Fruit fly (Drosophila melanogaster): ENCODE results near the gene Pgam5.

The Pgam5 gene

DNA sequence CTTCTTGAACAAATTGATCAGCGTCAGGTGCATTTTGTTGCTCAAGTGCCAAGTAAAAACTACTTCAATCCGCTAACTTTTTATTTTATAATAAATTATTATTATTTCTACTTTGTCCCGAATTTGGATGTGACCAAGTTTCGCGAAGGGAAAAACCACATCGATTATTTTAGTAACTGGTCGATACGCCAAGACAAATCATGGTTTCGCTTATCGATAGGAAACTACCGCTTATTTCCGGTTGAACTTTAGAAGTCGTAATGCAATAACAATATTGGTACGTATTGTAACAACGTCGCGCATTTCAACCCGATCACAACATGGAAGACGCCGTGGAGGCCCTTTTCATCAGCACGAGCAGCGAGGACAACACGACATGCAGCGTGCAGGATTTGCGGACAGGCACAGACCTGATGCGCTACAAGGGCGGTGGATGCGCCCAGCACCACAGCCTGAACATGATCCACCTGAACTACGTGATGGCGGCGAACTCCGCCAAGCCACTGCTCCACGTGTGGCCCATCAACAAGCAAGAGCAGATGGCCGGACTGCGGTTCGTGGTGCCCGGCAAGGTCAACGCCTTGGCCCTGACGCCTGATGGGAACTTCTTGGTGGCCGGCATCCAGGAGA, 3.9 kb upstream of the Pgam5 start, which contains the start of the genes CG14817 and CG14805 (continued):
- no peak for TF ChIP-seq Abd-B (GFP tag; optimal IDR thresholded peaks at IDR 0.05)
- no peak for TF ChIP-seq peb (GFP tag; IDR thresholded peaks at IDR 0.05)
- peak; percentile 79 for TF ChIP-seq CG12219 (GFP tag; optimal IDR thresholded peaks at IDR 0.05)
- peak; percentile 64 for TF ChIP-seq CG2712 (tag; optimal IDR thresholded peaks at IDR 0.05)
- no peak for TF ChIP-seq trh (GFP tag; optimal IDR thresholded peaks at IDR 0.05)
- peak; percentile 54 for TF ChIP-seq stc (GFP tag; IDR thresholded peaks at IDR 0.05)
- peak in 1 of 2 experiments; percentile 5 for TF ChIP-seq chif (GFP tag; optimal IDR thresholded peaks at IDR 0.05)
- TF ChIP-seq CG12071 (GFP tag; optimal IDR thresholded peaks at IDR 0.05), result peak; percentile 83
- no peak for TF ChIP-seq CG7372 (GFP tag; IDR thresholded peaks at IDR 0.05)
- TF ChIP-seq Fer2 (tag; optimal IDR thresholded peaks at IDR 0.05), result peak; percentile 66
- TF ChIP-seq row (GFP tag; IDR thresholded peaks at IDR 0.05), result peak; percentile 19; the same call in 1 of the 3 replicates
- peak; percentile 34 for TF ChIP-seq Six4 (GFP tag; optimal IDR thresholded peaks at IDR 0.05)
- no peak for TF ChIP-seq cas (GFP tag; IDR thresholded peaks at IDR 0.05)
- TF ChIP-seq aop (GFP tag; IDR thresholded peaks at IDR 0.05), result no peak
- peak; percentile 62 for TF ChIP-seq hbn (GFP tag; IDR thresholded peaks at IDR 0.05; ENCODE audit: partially characterized antibody)
- peak; percentile 71 for TF ChIP-seq sqz (GFP tag; optimal IDR thresholded peaks at IDR 0.05)
- peak in 1 of 2 experiments; percentile 55 for TF ChIP-seq Pdp1 (GFP tag; optimal IDR thresholded peaks at IDR 0.05)
- no peak for TF ChIP-seq Blimp-1 (GFP tag; optimal IDR thresholded peaks at IDR 0.05)
- no peak for TF ChIP-seq CG31224 (GFP tag; IDR thresholded peaks at IDR 0.05)
- no peak for TF ChIP-seq cad (GFP tag; optimal IDR thresholded peaks at IDR 0.05)
- TF ChIP-seq CG7745 (tag; optimal IDR thresholded peaks at IDR 0.05), result no peak
- no peak for TF ChIP-seq lilli (GFP tag; optimal IDR thresholded peaks at IDR 0.05)
- no peak for TF ChIP-seq CG9876 (GFP tag; optimal IDR thresholded peaks at IDR 0.05)
- TF ChIP-seq CG18599 (GFP tag; optimal IDR thresholded peaks at IDR 0.05), result no peak
- TF ChIP-seq CG12659 (GFP tag; optimal IDR thresholded peaks at IDR 0.05), result peak; percentile 89
- no peak for TF ChIP-seq CG12769 (tag; optimal IDR thresholded peaks at IDR 0.05)
- no peak for TF ChIP-seq sima (GFP tag; optimal IDR thresholded peaks at IDR 0.05)
- peak; percentile 89 for TF ChIP-seq CG10543 (GFP tag; optimal IDR thresholded peaks at IDR 0.05)
- peak; percentile 81 for TF ChIP-seq CG4707 (GFP tag; optimal IDR thresholded peaks at IDR 0.05)
- TF ChIP-seq CG8281 (tag; optimal IDR thresholded peaks at IDR 0.05), result no peak
- peak; percentile 27; the same call in 1 of the 2 replicates for TF ChIP-seq H2.0 (GFP tag; IDR thresholded peaks at IDR 0.05)
- peak; percentile 13 for TF ChIP-seq fu2 (GFP tag; optimal IDR thresholded peaks at IDR 0.05)
- peak; percentile 81 for TF ChIP-seq PHDP (tag; optimal IDR thresholded peaks at IDR 0.05)
- peak; percentile 80 for TF ChIP-seq CG13894 (tag; optimal IDR thresholded peaks at IDR 0.05)
- no peak for TF ChIP-seq CG5953 (GFP tag; IDR thresholded peaks at IDR 0.05)
- TF ChIP-seq pzg (GFP tag; optimal IDR thresholded peaks at IDR 0.05), result peak; percentile 65
- TF ChIP-seq CG9932 (GFP tag; IDR thresholded peaks at IDR 0.05), result no peak; the same call in 1 of the 2 replicates
- no peak for TF ChIP-seq luna (GFP tag; optimal IDR thresholded peaks at IDR 0.05)
- peak; percentile 20 for TF ChIP-seq CG17802 (tag; optimal IDR thresholded peaks at IDR 0.05)
- peak; percentile 91 for TF ChIP-seq CG2116 (GFP tag; optimal IDR thresholded peaks at IDR 0.05)
- TF ChIP-seq p53 (GFP tag; optimal IDR thresholded peaks at IDR 0.05), result no peak
- peak; percentile 68 for TF ChIP-seq Hand (GFP tag; optimal IDR thresholded peaks at IDR 0.05)
- no peak for TF ChIP-seq kay (GFP tag; optimal IDR thresholded peaks at IDR 0.05)
- TF ChIP-seq chm (GFP tag; IDR thresholded peaks at IDR 0.05), result peak; percentile 85
- peak; percentile 64 for TF ChIP-seq sob (GFP tag; IDR thresholded peaks at IDR 0.05)
- TF ChIP-seq Dp (GFP tag; optimal IDR thresholded peaks at IDR 0.05), result peak; percentile 27
- no peak for TF ChIP-seq nau (GFP tag; optimal IDR thresholded peaks at IDR 0.05)
- peak; percentile 20 for TF ChIP-seq ewg (GFP tag; optimal IDR thresholded peaks at IDR 0.05)
- peak; percentile 78 for TF ChIP-seq Dref (GFP tag; IDR thresholded peaks at IDR 0.05)
- TF ChIP-seq Nf-YA (GFP tag; IDR thresholded peaks at IDR 0.05), result no peak

All from whole organism, embryonic.